Fruit fly (Drosophila melanogaster): ENCODE results near the gene COX7A.

Gene COX7A

dm6 chr3R:8340675-8341275 lies at the start of gene COX7A, which contains the start of gene Arl2 (continued):
- TF ChIP-seq YL-1 (GFP tag; optimal IDR thresholded peaks at IDR 0.05) (peak; percentile 96), CG3838 (GFP tag; optimal IDR thresholded peaks at IDR 0.05) (no peak), B-H2 (GFP tag; optimal IDR thresholded peaks at IDR 0.05) (no peak), CG12219 (GFP tag; optimal IDR thresholded peaks at IDR 0.05) (no peak), Bteb2 (GFP tag; optimal IDR thresholded peaks at IDR 0.05) (no peak), CG3281 (GFP tag; optimal IDR thresholded peaks at IDR 0.05) (no peak), nerfin-2 (GFP tag; IDR thresholded peaks at IDR 0.05; ENCODE audit: partially characterized antibody) (peak; percentile 89), CTCF (GFP tag; optimal IDR thresholded peaks at IDR 0.05) (no peak), CG3065 (GFP tag; optimal IDR thresholded peaks at IDR 0.05) (no peak), Hey (tag; optimal IDR thresholded peaks at IDR 0.05) (no peak), E2f2 (GFP tag; IDR thresholded peaks at IDR 0.05) (peak; percentile 56), CG1024 (GFP tag; IDR thresholded peaks at IDR 0.05) (no peak), Dp (GFP tag; optimal IDR thresholded peaks at IDR 0.05) (peak; percentile 45), D (optimal IDR thresholded peaks at IDR 0.05) (no peak), D (GFP tag; optimal IDR thresholded peaks at IDR 0.05) (no peak), CG4328 (GFP tag; optimal IDR thresholded peaks at IDR 0.05) (no peak), ham (GFP tag; IDR thresholded peaks at IDR 0.05) (no peak), ftz-f1 (GFP tag; optimal IDR thresholded peaks at IDR 0.05) (no peak), CG12744 (GFP tag; optimal IDR thresholded peaks at IDR 0.05) (no peak), zf30C (GFP tag; optimal IDR thresholded peaks at IDR 0.05) (no peak), CG6175 (GFP tag; IDR thresholded peaks at IDR 0.05) (no peak), CG4282 (GFP tag; optimal IDR thresholded peaks at IDR 0.05) (no peak), CG4854 (GFP tag; optimal IDR thresholded peaks at IDR 0.05) (no peak), ara (GFP tag; IDR thresholded peaks at IDR 0.05) (no peak), CG4617 (GFP tag; optimal IDR thresholded peaks at IDR 0.05; ENCODE audit: borderline replicate concordance) (peak; percentile 88), NK7.1 (GFP tag; optimal IDR thresholded peaks at IDR 0.05) (no peak), Hmr (GFP tag; optimal IDR thresholded peaks at IDR 0.05) (no peak), CG34376 (GFP tag; optimal IDR thresholded peaks at IDR 0.05) (no peak), PHDP (tag; optimal IDR thresholded peaks at IDR 0.05) (no peak), CG6854 (GFP tag; optimal IDR thresholded peaks at IDR 0.05) (no peak), CG4424 (GFP tag; optimal IDR thresholded peaks at IDR 0.05) (no peak), CG2129 (GFP tag; IDR thresholded peaks at IDR 0.05; ENCODE audit: partially characterized antibody) (peak; percentile 94), NC2β (GFP tag; optimal IDR thresholded peaks at IDR 0.05) (no peak), NfI (GFP tag; optimal IDR thresholded peaks at IDR 0.05) (no peak), CG2712 (tag; optimal IDR thresholded peaks at IDR 0.05) (peak; percentile 22), CG9727 (GFP tag; optimal IDR thresholded peaks at IDR 0.05) (no peak), tll (GFP tag; optimal IDR thresholded peaks at IDR 0.05) (no peak), sd (tag; optimal IDR thresholded peaks at IDR 0.05) (no peak), CG1233 (GFP tag; optimal IDR thresholded peaks at IDR 0.05) (no peak), CG12155 (GFP tag; optimal IDR thresholded peaks at IDR 0.05) (no peak), sc (optimal IDR thresholded peaks at IDR 0.05) (no peak), sc (GFP tag; optimal IDR thresholded peaks at IDR 0.05) (no peak), CG10147 (GFP tag; optimal IDR thresholded peaks at IDR 0.05) (peak; percentile 27), scrt (GFP tag; optimal IDR thresholded peaks at IDR 0.05) (no peak), CG6254 (GFP tag; optimal IDR thresholded peaks at IDR 0.05) (no peak), Oaz (GFP tag; IDR thresholded peaks at IDR 0.05) (no peak), corto (GFP tag; optimal IDR thresholded peaks at IDR 0.05) (no peak), fd3F (GFP tag; optimal IDR thresholded peaks at IDR 0.05) (no peak), ac (GFP tag; optimal IDR thresholded peaks at IDR 0.05) (no peak), CG10274 (GFP tag; optimal IDR thresholded peaks at IDR 0.05) (no peak), Sox100B (GFP tag; optimal IDR thresholded peaks at IDR 0.05) (no peak)
